Worm (Caenorhabditis elegans): ENCODE results near the gene bed-1.
A peak's percentile ranks its signal among the peaks of the same experiment; 100 is the strongest.

Gene bed-1

DNA sequence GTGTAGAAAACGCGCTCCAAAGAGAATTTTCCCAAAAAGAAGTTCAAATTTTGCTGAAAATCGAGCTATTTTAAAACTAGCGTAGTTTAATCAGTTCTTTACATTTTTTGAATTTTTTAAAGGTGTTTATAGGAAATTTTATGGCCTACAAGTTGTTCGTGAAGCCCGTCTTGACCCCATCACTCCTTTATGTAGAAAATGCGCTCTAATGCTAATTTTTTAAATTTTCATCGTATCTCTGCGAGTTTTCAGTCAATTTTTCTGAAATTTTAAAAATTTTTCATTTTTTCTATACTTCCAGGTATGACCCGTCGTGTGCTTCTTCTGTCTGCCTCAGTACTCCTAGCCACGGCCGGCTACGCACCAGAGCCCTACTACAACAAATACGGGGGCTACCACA is 11.5 kb upstream of the bed-1 start, which contains the start of gene Y39B6A.9:
Gene Y39B6A.9 (plus strand): TSS at position 301 of the 400 bp plus-strand sequence.
- no peak for TF ChIP-seq lsy-12 (tag; optimal IDR thresholded peaks at IDR 0.05)
- TF ChIP-seq jun-1 (tag; optimal IDR thresholded peaks at IDR 0.05), result no peak
- no peak for TF ChIP-seq egl-5 (tag; optimal IDR thresholded peaks at IDR 0.05)
- no peak for TF ChIP-seq aly-2 (tag; optimal IDR thresholded peaks at IDR 0.05)
- TF ChIP-seq lin-15B (tag; optimal IDR thresholded peaks at IDR 0.05), result no peak
- TF ChIP-seq nhr-12 (tag; optimal IDR thresholded peaks at IDR 0.05), result no peak
- TF ChIP-seq unc-62 (GFP tag; optimal IDR thresholded peaks at IDR 0.05), result no peak
- TF ChIP-seq fkh-10 (GFP tag; optimal IDR thresholded peaks at IDR 0.05), result no peak
- no peak for TF ChIP-seq nhr-11 (tag; optimal IDR thresholded peaks at IDR 0.05)
- TF ChIP-seq pha-4 (tag; optimal IDR thresholded peaks at IDR 0.05), result no peak
- TF ChIP-seq tbx-2 (tag; optimal IDR thresholded peaks at IDR 0.05), result no peak
- no peak for TF ChIP-seq hmg-11 (tag; optimal IDR thresholded peaks at IDR 0.05)
- TF ChIP-seq eor-1 (tag; optimal IDR thresholded peaks at IDR 0.05), result no peak
- TF ChIP-seq nhr-237 (tag; optimal IDR thresholded peaks at IDR 0.05), result no peak
- no peak for TF ChIP-seq nhr-77 (tag; optimal IDR thresholded peaks at IDR 0.05)

DNA sequence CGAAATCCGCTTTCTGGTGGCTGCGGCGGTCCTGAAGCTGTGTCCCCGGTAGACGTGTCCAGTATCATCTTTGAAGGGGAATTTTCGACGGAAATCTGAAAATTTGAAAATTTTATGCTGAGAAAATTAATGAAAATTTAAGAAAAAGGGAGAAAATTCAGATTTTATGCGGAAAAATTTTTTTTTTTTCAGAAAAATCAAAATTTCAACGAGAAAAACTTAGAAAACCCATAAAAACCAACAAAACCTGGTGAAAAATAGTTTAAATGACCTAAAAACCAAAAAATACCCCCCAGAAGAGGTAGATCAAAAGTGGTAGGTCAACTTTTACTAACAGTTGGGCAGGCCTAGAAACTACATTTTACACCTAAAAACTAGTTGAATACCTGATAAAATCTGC is 8.8 kb upstream of the bed-1 start, which contains the start of gene Y39B6A.10:
Gene Y39B6A.10 (minus strand): TSS at position 101 of the 400 bp plus-strand sequence.
- TF ChIP-seq ceh-16 (tag; optimal IDR thresholded peaks at IDR 0.05) (no peak), pqm-1 (tag; optimal IDR thresholded peaks at IDR 0.05) (no peak), tbx-2 (tag; optimal IDR thresholded peaks at IDR 0.05) (no peak)

DNA sequence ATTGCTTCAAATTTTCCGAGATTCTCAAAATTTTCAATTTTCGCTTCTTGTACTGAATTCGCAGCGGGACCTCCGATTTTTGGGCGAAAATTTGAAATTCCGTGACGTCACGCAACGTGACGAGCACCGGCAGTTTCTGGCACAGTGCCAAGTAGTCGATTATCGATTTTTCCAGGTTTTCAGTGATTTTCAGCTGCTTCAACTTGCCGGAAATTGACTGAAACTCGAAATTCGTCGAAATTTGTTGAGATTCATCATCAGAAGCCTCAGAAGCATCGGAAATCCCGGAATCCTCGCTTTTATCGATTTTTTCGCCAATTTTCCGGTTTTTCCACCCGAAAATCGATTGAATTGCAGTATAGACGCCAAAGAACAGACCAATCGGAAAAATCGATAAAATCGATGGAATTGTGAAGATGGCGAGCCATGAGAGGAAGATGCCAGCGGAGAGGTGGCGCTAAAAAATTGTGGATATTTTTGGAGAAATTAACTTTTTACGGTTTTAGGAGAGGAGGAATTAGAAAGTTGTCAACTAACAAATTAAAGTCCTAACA is 7.2 kb upstream of the bed-1 start:
- TF ChIP-seq lin-39 (tag; optimal IDR thresholded peaks at IDR 0.05), result no peak
- TF ChIP-seq ceh-28 (tag; optimal IDR thresholded peaks at IDR 0.05), result peak; percentile 64

DNA sequence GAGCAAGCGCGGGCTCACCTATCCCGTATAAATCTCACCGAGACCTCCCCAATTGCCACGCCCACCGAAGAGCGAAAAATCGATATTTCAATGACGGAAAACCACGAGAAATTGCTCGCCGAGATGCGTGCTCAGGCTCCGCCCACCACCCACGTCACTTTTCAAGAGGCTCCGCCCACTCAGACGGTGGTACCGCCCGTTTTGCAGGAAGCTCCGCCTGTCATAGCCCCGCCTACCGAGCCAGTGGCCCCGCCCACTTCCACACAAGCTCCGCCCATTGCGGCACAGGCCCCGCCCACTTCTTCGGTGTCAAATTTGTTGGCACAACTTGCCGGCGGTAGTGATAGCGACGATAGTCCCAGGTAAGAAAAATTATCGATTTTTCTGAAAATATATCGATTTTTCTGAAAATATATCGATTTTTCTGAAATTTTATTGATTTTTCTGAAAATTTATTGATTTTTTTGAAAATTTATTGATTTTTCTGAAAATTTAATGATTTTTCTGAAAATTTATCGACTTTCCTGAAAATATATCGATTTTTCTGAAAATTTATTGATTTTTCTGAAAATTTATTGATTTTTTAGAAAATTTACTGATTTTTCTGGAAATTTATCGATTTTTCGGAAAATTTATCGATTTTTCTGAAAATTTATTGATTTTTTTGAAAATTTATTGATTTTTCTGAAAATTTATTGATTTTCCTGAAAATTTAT is 4.9 kb upstream of the bed-1 start:
- TF ChIP-seq pqm-1 (tag; optimal IDR thresholded peaks at IDR 0.05), result no peak
- peak; percentile 72 for TF ChIP-seq ceh-28 (tag; optimal IDR thresholded peaks at IDR 0.05)

DNA sequence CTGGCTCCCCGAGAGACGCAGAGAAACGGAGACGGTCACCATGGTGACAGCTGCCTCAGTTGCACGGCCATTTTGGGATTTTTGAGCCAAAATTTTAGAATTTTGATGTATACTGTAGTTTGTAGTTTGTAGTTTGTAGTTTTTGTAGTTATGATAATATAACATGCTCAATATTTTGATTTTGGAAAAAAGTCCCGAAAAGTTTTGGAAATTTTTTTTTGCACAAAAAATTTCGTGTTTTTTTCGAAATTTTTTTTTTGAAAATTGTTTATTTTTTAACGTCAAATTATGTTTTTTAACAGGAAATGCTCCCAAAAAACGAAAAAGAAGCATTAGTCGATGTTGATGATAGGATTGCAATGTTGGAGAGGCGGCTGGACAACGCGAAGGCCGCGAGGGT is 2.5 kb upstream of the bed-1 start, which contains the start of gene dyf-17:
Gene dyf-17 (plus strand): TSS at position 301 of the 400 bp plus-strand sequence.
- TF ChIP-seq ama-1 (optimal IDR thresholded peaks at IDR 0.05) (no peak), skn-1 (tag; optimal IDR thresholded peaks at IDR 0.05) (no peak), fos-1 (tag; optimal IDR thresholded peaks at IDR 0.05) (no peak)

DNA sequence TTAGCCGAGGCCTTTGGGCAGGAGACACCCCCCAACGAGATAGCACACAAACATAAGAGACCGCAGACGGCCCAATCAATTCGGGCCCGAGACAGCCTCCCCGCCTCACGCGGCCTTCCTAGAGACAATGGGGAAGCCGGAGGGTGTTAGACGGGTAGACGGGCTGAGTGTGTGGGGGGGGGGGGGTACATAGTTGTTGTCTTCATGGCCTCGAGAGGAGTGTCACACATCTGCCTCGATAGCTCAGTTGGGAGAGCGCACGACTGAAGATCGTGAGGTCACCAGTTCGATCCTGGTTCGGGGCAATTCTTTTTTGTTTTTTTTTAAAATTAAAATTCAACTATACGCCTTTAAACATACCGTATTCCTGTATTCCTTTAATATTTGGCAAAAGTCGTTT is 1.1 kb upstream of the bed-1 start:
- TF ChIP-seq lsy-12 (tag; optimal IDR thresholded peaks at IDR 0.05) (no peak), aly-2 (tag; optimal IDR thresholded peaks at IDR 0.05) (no peak), pha-4 (tag; optimal IDR thresholded peaks at IDR 0.05) (peak; percentile 13), pqm-1 (tag; optimal IDR thresholded peaks at IDR 0.05) (no peak), nfya-1 (tag; optimal IDR thresholded peaks at IDR 0.05; ENCODE audit: insufficient read depth) (peak; percentile 63), ceh-9 (tag; optimal IDR thresholded peaks at IDR 0.05) (no peak), nhr-43 (tag; optimal IDR thresholded peaks at IDR 0.05; ENCODE audit: poor library complexity, severe bottlenecking) (no peak), mdl-1 (tag; optimal IDR thresholded peaks at IDR 0.05) (no peak), nhr-77 (tag; optimal IDR thresholded peaks at IDR 0.05) (no peak), nhr-237 (tag; optimal IDR thresholded peaks at IDR 0.05) (no peak), nhr-12 (tag; optimal IDR thresholded peaks at IDR 0.05) (no peak), ztf-4 (tag; optimal IDR thresholded peaks at IDR 0.05) (no peak), ama-1 (optimal IDR thresholded peaks at IDR 0.05) (no peak), ceh-16 (tag; optimal IDR thresholded peaks at IDR 0.05) (no peak), fkh-10 (GFP tag; optimal IDR thresholded peaks at IDR 0.05) (no peak), daf-12 (tag; optimal IDR thresholded peaks at IDR 0.05) (no peak), ceh-28 (tag; optimal IDR thresholded peaks at IDR 0.05) (peak; percentile 69), jun-1 (tag; optimal IDR thresholded peaks at IDR 0.05) (no peak), ceh-82 (tag; optimal IDR thresholded peaks at IDR 0.05) (no peak), nhr-76 (tag; optimal IDR thresholded peaks at IDR 0.05) (no peak), nhr-11 (tag; optimal IDR thresholded peaks at IDR 0.05) (no peak), eor-1 (tag; optimal IDR thresholded peaks at IDR 0.05) (no peak), elt-2 (tag; optimal IDR thresholded peaks at IDR 0.05) (peak; percentile 31), lin-15B (tag; optimal IDR thresholded peaks at IDR 0.05) (no peak), nhr-28 (tag; optimal IDR thresholded peaks at IDR 0.05) (no peak), elt-1 (tag; optimal IDR thresholded peaks at IDR 0.05) (no peak), ztf-11 (tag; optimal IDR thresholded peaks at IDR 0.05) (no peak), skn-1 (tag; optimal IDR thresholded peaks at IDR 0.05) (peak; percentile 23), elt-3 (tag; optimal IDR thresholded peaks at IDR 0.05) (no peak), nhr-67 (tag; optimal IDR thresholded peaks at IDR 0.05) (no peak), tbx-2 (tag; optimal IDR thresholded peaks at IDR 0.05) (peak; percentile 20), egl-27 (tag; optimal IDR thresholded peaks at IDR 0.05) (no peak), snpc-4 (tag; optimal IDR thresholded peaks at IDR 0.05) (no peak), ZK546.5 (tag; optimal IDR thresholded peaks at IDR 0.05) (no peak)
